Fruit fly (Drosophila melanogaster) whole organism: Measurements from ENCODE around the gene CG7298.

Experiments
- CG8478 ChIP-seq: fragments of >200 bp; optimal IDR thresholded peaks from 2 replicates; lab custom pipeline; 2018; ENCODE audit warnings: inconsistent platforms
- pan ChIP-seq: fragments of >200 bp; optimal IDR thresholded peaks from 2 replicates; lab custom pipeline; 2017
- psq ChIP-seq: fragments of >200 bp; optimal IDR thresholded peaks from 2 replicates; lab custom pipeline; 2017
- usp ChIP-seq: fragments of >200 bp; optimal IDR thresholded peaks from 2 replicates; lab custom pipeline; 2017; ENCODE audit warnings: missing biosample characterization, missing genetic modification characterization, mixed read lengths

DNA sequence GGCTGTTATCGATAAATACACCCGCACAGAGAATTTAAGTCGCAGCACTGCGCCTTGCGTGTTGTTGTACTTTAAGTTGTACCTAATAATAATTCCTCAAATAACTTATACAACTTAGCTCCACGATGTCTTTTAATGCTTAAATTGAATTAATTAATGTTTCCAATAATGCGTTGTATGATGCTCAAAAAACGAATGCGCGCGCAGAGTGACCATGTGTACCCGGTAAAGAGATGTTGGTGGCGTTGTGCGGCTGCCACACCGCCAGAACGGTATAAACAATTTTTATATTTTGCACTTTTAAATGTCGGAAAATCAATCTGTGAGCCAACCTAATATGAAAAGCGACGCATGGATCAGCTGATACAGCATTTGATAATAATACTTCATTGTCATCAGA is 22.7 kb upstream of the CG7298 start:
- TF ChIP-seq psq (lab: Kevin White, UChicago) (no peak), pan (lab: Kevin White, UChicago) (no peak), CG8478 (no peak), usp (GFP tag; lab: Kevin White, UChicago) (no peak)
